Fruit fly (Drosophila melanogaster) whole organism, adult: ENCODE measurements around the gene ds.

Experiments
- CG7045 ChIP-seq: fragments of 200-800 bp; sonication (Bioruptor generic); optimal IDR thresholded peaks from 2 replicates; lab custom pipeline; 2017; ENCODE audit warnings: missing biosample characterization, mild to moderate bottlenecking, missing genetic modification characterization
- Crg-1 ChIP-seq: fragments of 200-800 bp; sonication (Bioruptor generic); optimal IDR thresholded peaks from 2 replicates; lab custom pipeline; 2016; ENCODE audit warnings: missing biosample characterization, missing genetic modification characterization
- Mnt ChIP-seq: fragments of 200-800 bp; sonication (Bioruptor generic); optimal IDR thresholded peaks from 2 replicates; lab custom pipeline; 2016; ENCODE audit warnings: missing biosample characterization, mild to moderate bottlenecking, missing genetic modification characterization
- kay ChIP-seq: fragments of 200-800 bp; sonication (Bioruptor generic); peaks from one replicate; lab custom pipeline; 2016; ENCODE audit warnings: missing biosample characterization, missing genetic modification characterization, borderline replicate concordance

DNA sequence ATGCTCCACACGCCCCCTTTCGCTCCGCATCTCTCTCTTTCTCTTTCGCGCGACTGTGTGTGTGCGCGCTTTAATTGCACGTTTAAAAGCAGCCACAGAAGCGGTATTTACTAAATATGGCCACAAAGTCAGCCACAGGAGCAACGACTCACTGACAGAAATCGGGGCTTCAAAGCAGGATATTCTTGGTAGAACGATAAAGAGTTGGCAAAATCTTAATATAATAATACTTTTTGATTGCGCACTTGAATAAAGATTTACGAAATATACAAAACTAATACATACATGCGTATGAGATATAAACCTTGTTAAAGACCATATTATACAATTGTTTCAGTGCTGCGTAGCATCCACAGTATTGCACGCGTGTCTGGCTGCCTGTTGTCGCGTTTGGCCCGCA is 14.0 kb downstream of the ds start:
- TF ChIP-seq Mnt (GFP tag; lab: Kevin White, UChicago), result no peak
- no peak for TF ChIP-seq Crg-1 (GFP tag; lab: Kevin White, UChicago)
- TF ChIP-seq kay (GFP tag; lab: Kevin White, UChicago), result no peak
- no peak for TF ChIP-seq CG7045
